Worm (Caenorhabditis elegans) whole organism, L3 larva: Measurements from ENCODE around the gene dct-16.

ENCODE experiments used
- egl-5 ChIP-seq: fragments of 150-350 bp; optimal IDR thresholded peaks from 2 replicates; lab custom pipeline; 2017; ENCODE audit warnings: missing biosample characterization, missing genetic modification reagents, missing genetic modification characterization, inconsistent platforms
- lin-15B ChIP-seq: fragments of 150-350 bp; optimal IDR thresholded peaks from 2 replicates; lab custom pipeline; 2014; ENCODE audit warnings: missing biosample characterization, missing genetic modification characterization
- nhr-11 ChIP-seq: fragments of 150-350 bp; optimal IDR thresholded peaks from 2 replicates; lab custom pipeline; 2014; ENCODE audit warnings: missing biosample characterization, missing genetic modification characterization
- nhr-23 ChIP-seq: fragments of 150-350 bp; optimal IDR thresholded peaks from 2 replicates; lab custom pipeline; 2014; ENCODE audit warnings: missing biosample characterization, missing genetic modification reagents, missing genetic modification characterization

- TF ChIP-seq egl-5 (tag; lab: Kevin White, UChicago) (no peak), lin-15B (tag; lab: Kevin White, UChicago) (no peak), nhr-23 (tag; lab: Kevin White, UChicago) (no peak), nhr-11 (tag; lab: Kevin White, UChicago) (no peak)
Observed at ce11 chrV:20536208-20536607, 37.4 kb upstream of the dct-16 start, which contains the start of gene Y38H6C.15.
